Worm (Caenorhabditis elegans): ENCODE results near the gene clc-31.

Gene clc-31

ce11 chrII:385957-386356, 45.6 kb downstream of the clc-31 start, which contains the start of gene C03H5.3:
TSS of gene C03H5.3 (plus strand) at chrII:386088.
- TF ChIP-seq lin-54 (GFP tag; optimal IDR thresholded peaks at IDR 0.05) (peak; percentile 74), ztf-26 (tag; optimal IDR thresholded peaks at IDR 0.05) (no peak), snpc-1.3 (tag; optimal IDR thresholded peaks at IDR 0.05; ENCODE audit: insufficient read depth) (peak; percentile 12), let-526 (GFP tag; IDR thresholded peaks at IDR 0.05) (no peak), Y67H2A.10 (GFP tag; conservative IDR thresholded peaks at IDR 0.05) (no peak), dox-1 (GFP tag; IDR thresholded peaks at IDR 0.05) (0 out of 2 replicates have a peak, but pooled peaks have one; percentile 14), ets-4 (GFP tag; optimal IDR thresholded peaks at IDR 0.05) (no peak), somi-1 (GFP tag; optimal IDR thresholded peaks at IDR 0.05) (no peak), lin-35 (GFP tag; optimal IDR thresholded peaks at IDR 0.05) (peak in 1 of 3 experiments; percentile 74), ztf-18 (tag; optimal IDR thresholded peaks at IDR 0.05) (peak; percentile 49), F23B12.7 (tag; optimal IDR thresholded peaks at IDR 0.05; ENCODE audit: insufficient read depth) (peak; percentile 28), efl-1 (GFP tag; optimal IDR thresholded peaks at IDR 0.05) (peak; percentile 67), dpl-1 (GFP tag; optimal IDR thresholded peaks at IDR 0.05) (peak; percentile 64), F33H1.4 (GFP tag; IDR thresholded peaks at IDR 0.05) (peak; percentile 45), mcd-1 (GFP tag; IDR thresholded peaks at IDR 0.05) (peak; percentile 50), madf-6 (GFP tag; IDR thresholded peaks at IDR 0.05) (peak; percentile 40; the same call in 1 of the 2 replicates), pbrm-1 (GFP tag; IDR thresholded peaks at IDR 0.05) (peak; percentile 38; the same call in 1 of the 2 replicates), D2030.7 (GFP tag; IDR thresholded peaks at IDR 0.05) (0 out of 2 replicates have a peak, but pooled peaks have one; percentile 20), ceh-91 (GFP tag; IDR thresholded peaks at IDR 0.05) (peak; percentile 33; the same call in 1 of the 2 replicates), egl-44 (GFP tag; IDR thresholded peaks at IDR 0.05) (no peak), ztf-22 (GFP tag; optimal IDR thresholded peaks at IDR 0.05) (no peak), lsl-1 (GFP tag; optimal IDR thresholded peaks at IDR 0.05) (peak; percentile 33), mel-28 (tag; optimal IDR thresholded peaks at IDR 0.05; ENCODE audit: borderline replicate concordance) (no peak)

- TF ChIP-seq Y53G8AR.9 (GFP tag; conservative IDR thresholded peaks at IDR 0.05) (no peak), hmg-1.2 (GFP tag; IDR thresholded peaks at IDR 0.05) (peak; percentile 46; the same call in 1 of the 2 replicates)
These were observed 47.6 kb downstream of the clc-31 start for ce11 chrII:387844-388355.

ce11 chrII:388533-388932, 48.2 kb downstream of the clc-31 start, which contains the start of gene nstp-4:
TSS of gene nstp-4 (plus strand) at chrII:388833.
- TF ChIP-seq nfya-2 (GFP tag; IDR thresholded peaks at IDR 0.05) (no peak), lin-40 (tag; optimal IDR thresholded peaks at IDR 0.05) (no peak), atf-7 (tag; optimal IDR thresholded peaks at IDR 0.05) (no peak), hrde-1 (tag; optimal IDR thresholded peaks at IDR 0.05; ENCODE audit: borderline replicate concordance) (no peak), cebp-1 (GFP tag; IDR thresholded peaks at IDR 0.05) (no peak), cebp-1 (tag; optimal IDR thresholded peaks at IDR 0.05) (no peak), bed-2 (GFP tag; IDR thresholded peaks at IDR 0.05) (no peak), hmg-20 (GFP tag; IDR thresholded peaks at IDR 0.05) (no peak), F39B2.1 (GFP tag; IDR thresholded peaks at IDR 0.05) (no peak), gei-17 (GFP tag; optimal IDR thresholded peaks at IDR 0.05) (no peak), snpc-1.3 (tag; optimal IDR thresholded peaks at IDR 0.05; ENCODE audit: insufficient read depth) (no peak)
